Fruit fly (Drosophila melanogaster) whole organism, embryonic: ENCODE data around the gene Cyfip.

Source experiments
- CG10274 ChIP-seq: fragments of 200-800 bp; sonication (Bioruptor generic); optimal IDR thresholded peaks from 3 replicates; lab custom pipeline; 2017; ENCODE audit warnings: missing biosample characterization, mild to moderate bottlenecking, missing genetic modification characterization
- CG11085 ChIP-seq: fragments of 200-800 bp; sonication (Bioruptor generic); IDR thresholded peaks from 2 replicates; pipeline ENCODE4 v1.3.6; 2022; ENCODE audit warnings: missing biosample characterization, missing genetic modification characterization
- CG12071 ChIP-seq: fragments of 200-800 bp; sonication (Bioruptor generic); optimal IDR thresholded peaks from 3 replicates; lab custom pipeline; 2018; ENCODE audit warnings: missing biosample characterization, mild to moderate bottlenecking, missing genetic modification characterization
- CG12219 ChIP-seq: fragments of 200-800 bp; sonication (Bioruptor generic); optimal IDR thresholded peaks from 3 replicates; lab custom pipeline; 2018; ENCODE audit warnings: missing biosample characterization, mild to moderate bottlenecking, missing genetic modification characterization
- CG14860 ChIP-seq: fragments of 200-800 bp; sonication (Bioruptor generic); IDR thresholded peaks from 3 replicates; pipeline ENCODE4 v1.3.6; 2022; ENCODE audit warnings: missing biosample characterization, missing genetic modification characterization; ENCODE audit not compliant: partially characterized antibody
- CG15696 ChIP-seq: fragments of 200-800 bp; sonication (Bioruptor generic); optimal IDR thresholded peaks from 2 replicates; lab custom pipeline; 2019; ENCODE audit warnings: missing biosample characterization, mild to moderate bottlenecking, missing genetic modification characterization, moderate library complexity
- CG1647 ChIP-seq: fragments of 200-800 bp; sonication (Bioruptor generic); optimal IDR thresholded peaks from 3 replicates; lab custom pipeline; 2016; ENCODE audit warnings: missing biosample characterization, missing genetic modification characterization
- CG16863 ChIP-seq: fragments of 200-800 bp; sonication (Bioruptor generic); optimal IDR thresholded peaks from 3 replicates; lab custom pipeline; 2016; ENCODE audit warnings: missing biosample characterization, missing genetic modification characterization
- CG17829 ChIP-seq: fragments of 200-800 bp; optimal IDR thresholded peaks from 2 replicates; lab custom pipeline; 2019; ENCODE audit warnings: missing biosample characterization, mild to moderate bottlenecking, missing genetic modification characterization, moderate library complexity
- CG2120 ChIP-seq: fragments of 200-800 bp; sonication (Bioruptor generic); optimal IDR thresholded peaks from 3 replicates; lab custom pipeline; 2016; ENCODE audit warnings: missing biosample characterization, missing genetic modification characterization
- CG2678 ChIP-seq: fragments of 200-800 bp; sonication (Bioruptor generic); optimal IDR thresholded peaks from 3 replicates; lab custom pipeline; 2019; ENCODE audit warnings: missing biosample characterization, mild to moderate bottlenecking, missing genetic modification characterization, moderate library complexity
- CG2712 ChIP-seq: fragments of 200-800 bp; optimal IDR thresholded peaks from 3 replicates; lab custom pipeline; 2019; ENCODE audit warnings: missing biosample characterization, mild to moderate bottlenecking, missing genetic modification characterization, moderate library complexity
- CG30403 ChIP-seq: fragments of 200-800 bp; sonication (Bioruptor generic); optimal IDR thresholded peaks from 3 replicates; lab custom pipeline; 2016; ENCODE audit warnings: missing biosample characterization, missing genetic modification characterization
- CG31388 ChIP-seq: fragments of 200-800 bp; sonication (Bioruptor generic); optimal IDR thresholded peaks from 2 replicates; lab custom pipeline; 2016; ENCODE audit warnings: missing biosample characterization, missing genetic modification characterization
- CG34376 ChIP-seq: fragments of 200-800 bp; sonication (Bioruptor generic); optimal IDR thresholded peaks from 2 replicates; lab custom pipeline; 2018; ENCODE audit warnings: missing biosample characterization, mild to moderate bottlenecking, missing genetic modification characterization
- CG4707 ChIP-seq: fragments of 200-800 bp; sonication (Bioruptor generic); optimal IDR thresholded peaks from 2 replicates; lab custom pipeline; 2018; ENCODE audit warnings: missing biosample characterization, mild to moderate bottlenecking, missing genetic modification characterization, moderate library complexity
- CG7786 ChIP-seq: fragments of 200-800 bp; sonication (Bioruptor generic); optimal IDR thresholded peaks from 2 replicates; lab custom pipeline; 2016; ENCODE audit warnings: missing biosample characterization, missing genetic modification characterization
- CG7963 ChIP-seq: fragments of 200-800 bp; sonication (Bioruptor generic); IDR thresholded peaks from 3 replicates; pipeline ENCODE4 v1.3.6; 2022; ENCODE audit warnings: missing biosample characterization, missing genetic modification characterization; ENCODE audit not compliant: partially characterized antibody
- CG8281 ChIP-seq: fragments of 200-800 bp; sonication (Bioruptor generic); optimal IDR thresholded peaks from 2 replicates; lab custom pipeline; 2018; ENCODE audit warnings: missing biosample characterization, mild to moderate bottlenecking, missing genetic modification characterization, moderate library complexity
- CG8924 ChIP-seq: fragments of 200-800 bp; optimal IDR thresholded peaks from 3 replicates; lab custom pipeline; 2019; ENCODE audit warnings: missing biosample characterization, mild to moderate bottlenecking, missing genetic modification characterization, moderate library complexity
- CG9817 ChIP-seq: fragments of 200-800 bp; sonication (Bioruptor generic); optimal IDR thresholded peaks from 2 replicates; lab custom pipeline; 2018; ENCODE audit warnings: missing biosample characterization, mild to moderate bottlenecking, missing genetic modification characterization, moderate library complexity
- CTCF ChIP-seq: fragments of 200-800 bp; sonication (Bioruptor generic); optimal IDR thresholded peaks from 2 replicates; lab custom pipeline; 2017; ENCODE audit warnings: missing biosample characterization, mild to moderate bottlenecking, missing genetic modification characterization, moderate library complexity
- Deaf1 ChIP-seq: fragments of 200-800 bp; optimal IDR thresholded peaks from 3 replicates; lab custom pipeline; 2019; ENCODE audit warnings: missing biosample characterization, mild to moderate bottlenecking, missing genetic modification characterization, moderate library complexity
- E2f1 ChIP-seq: fragments of 200-800 bp; sonication (Bioruptor generic); IDR thresholded peaks from 2 replicates; pipeline ENCODE4 v1.3.6; 2022; ENCODE audit warnings: missing biosample characterization, missing genetic modification characterization
- ERR ChIP-seq: fragments of 200-800 bp; sonication (Bioruptor generic); optimal IDR thresholded peaks from 2 replicates; lab custom pipeline; 2016; ENCODE audit warnings: missing biosample characterization, missing genetic modification characterization
- Gug ChIP-seq: fragments of 200-800 bp; sonication (Bioruptor generic); IDR thresholded peaks from 4 replicates; pipeline ENCODE4 v1.3.6; 2022; ENCODE audit warnings: missing biosample characterization, missing genetic modification characterization
- Hmr ChIP-seq: fragments of 200-800 bp; sonication (Bioruptor generic); optimal IDR thresholded peaks from 3 replicates; lab custom pipeline; 2017; ENCODE audit warnings: mild to moderate bottlenecking, missing biosample characterization, missing genetic modification reagents, missing genetic modification characterization
- Nf-YA ChIP-seq: fragments of 200-800 bp; sonication (Bioruptor generic); IDR thresholded peaks from 2 replicates; pipeline ENCODE4 v1.3.6; 2022; ENCODE audit warnings: missing biosample characterization, missing genetic modification characterization
- Nf-YB ChIP-seq: fragments of 200-800 bp; sonication (Bioruptor generic); optimal IDR thresholded peaks from 3 replicates; lab custom pipeline; 2019; ENCODE audit warnings: missing biosample characterization, mild to moderate bottlenecking, missing genetic modification characterization, moderate library complexity
- NfI ChIP-seq: fragments of 200-800 bp; sonication (Bioruptor generic); optimal IDR thresholded peaks from 3 replicates; lab custom pipeline; 2018; ENCODE audit warnings: missing biosample characterization, mild to moderate bottlenecking, missing genetic modification characterization, moderate library complexity
- Sry-β ChIP-seq: fragments of 200-800 bp; sonication (Bioruptor generic); optimal IDR thresholded peaks from 2 replicates; lab custom pipeline; 2018; ENCODE audit warnings: missing biosample characterization, mild to moderate bottlenecking, missing genetic modification characterization, moderate library complexity
- Sry-δ ChIP-seq: fragments of 200-800 bp; sonication (Bioruptor generic); optimal IDR thresholded peaks from 2 replicates; lab custom pipeline; 2016; ENCODE audit warnings: missing biosample characterization, missing genetic modification characterization
- abd-A ChIP-seq: fragments of 200-800 bp; sonication (Bioruptor generic); optimal IDR thresholded peaks from 3 replicates; lab custom pipeline; 2019; ENCODE audit warnings: missing biosample characterization, mild to moderate bottlenecking, missing genetic modification characterization, moderate library complexity
- bab2 ChIP-seq: fragments of 200-800 bp; sonication (Bioruptor generic); optimal IDR thresholded peaks from 2 replicates; lab custom pipeline; 2016; ENCODE audit warnings: missing biosample characterization, missing genetic modification characterization
- cato ChIP-seq: fragments of 200-800 bp; sonication (Bioruptor generic); optimal IDR thresholded peaks from 2 replicates; lab custom pipeline; 2016; ENCODE audit warnings: missing biosample characterization, missing genetic modification characterization, borderline replicate concordance
- crol ChIP-seq: fragments of 200-800 bp; sonication (Bioruptor generic); IDR thresholded peaks from 2 replicates; pipeline ENCODE4 v1.3.6; 2022; ENCODE audit warnings: missing biosample characterization, missing genetic modification characterization
- dan ChIP-seq: fragments of 200-800 bp; sonication (Bioruptor generic); IDR thresholded peaks from 2 replicates; pipeline ENCODE4 v1.3.6; 2022; ENCODE audit warnings: missing biosample characterization, missing genetic modification characterization
- gcm ChIP-seq: fragments of 200-800 bp; sonication (Bioruptor generic); optimal IDR thresholded peaks from 2 replicates; lab custom pipeline; 2019; ENCODE audit warnings: missing biosample characterization, mild to moderate bottlenecking, missing genetic modification characterization, moderate library complexity
- grau ChIP-seq: fragments of 200-800 bp; optimal IDR thresholded peaks from 3 replicates; lab custom pipeline; 2019; ENCODE audit warnings: missing biosample characterization, mild to moderate bottlenecking, missing genetic modification characterization, moderate library complexity
- gsb-n ChIP-seq: fragments of 200-800 bp; sonication (Bioruptor generic); optimal IDR thresholded peaks from 3 replicates; lab custom pipeline; 2018; ENCODE audit warnings: missing biosample characterization, mild to moderate bottlenecking, missing genetic modification characterization
- lab ChIP-seq: fragments of 200-800 bp; sonication (Bioruptor generic); optimal IDR thresholded peaks from 3 replicates; lab custom pipeline; 2017; ENCODE audit warnings: missing biosample characterization, missing genetic modification characterization, mild to moderate bottlenecking, moderate library complexity, missing genetic modification reagents
- luna ChIP-seq: fragments of 200-800 bp; sonication (Bioruptor generic); optimal IDR thresholded peaks from 2 replicates; lab custom pipeline; 2016; ENCODE audit warnings: missing biosample characterization, missing genetic modification characterization
- mam ChIP-seq: fragments of 200-800 bp; sonication (Bioruptor generic); optimal IDR thresholded peaks from 3 replicates; lab custom pipeline; 2016; ENCODE audit warnings: missing biosample characterization, missing genetic modification characterization
- oc ChIP-seq: fragments of 200-800 bp; sonication (Bioruptor generic); optimal IDR thresholded peaks from 2 replicates; lab custom pipeline; 2018; ENCODE audit warnings: missing biosample characterization, mild to moderate bottlenecking, missing genetic modification characterization, moderate library complexity
- p53 ChIP-seq: fragments of 200-800 bp; sonication (Bioruptor generic); optimal IDR thresholded peaks from 2 replicates; lab custom pipeline; 2016; ENCODE audit warnings: missing biosample characterization, missing genetic modification characterization
- pum ChIP-seq: fragments of 200-800 bp; sonication (Bioruptor generic); optimal IDR thresholded peaks from 2 replicates; lab custom pipeline; 2016; ENCODE audit warnings: missing biosample characterization, missing genetic modification characterization
- rib ChIP-seq: fragments of 200-800 bp; sonication (Bioruptor generic); IDR thresholded peaks from 2 replicates; pipeline ENCODE4 v1.3.6; 2022; ENCODE audit warnings: missing biosample characterization, missing genetic modification characterization
- tin ChIP-seq: fragments of 200-800 bp; sonication (Bioruptor generic); optimal IDR thresholded peaks from 3 replicates; lab custom pipeline; 2016; ENCODE audit warnings: missing biosample characterization, missing genetic modification characterization
- tio ChIP-seq: fragments of 200-800 bp; sonication (Bioruptor generic); optimal IDR thresholded peaks from 2 replicates; lab custom pipeline; 2017; ENCODE audit warnings: missing biosample characterization, missing genetic modification characterization, inconsistent platforms
- usp ChIP-seq: fragments of >200 bp; optimal IDR thresholded peaks from 2 replicates; lab custom pipeline; 2017; ENCODE audit warnings: missing biosample characterization, missing genetic modification characterization

The Cyfip gene

DNA sequence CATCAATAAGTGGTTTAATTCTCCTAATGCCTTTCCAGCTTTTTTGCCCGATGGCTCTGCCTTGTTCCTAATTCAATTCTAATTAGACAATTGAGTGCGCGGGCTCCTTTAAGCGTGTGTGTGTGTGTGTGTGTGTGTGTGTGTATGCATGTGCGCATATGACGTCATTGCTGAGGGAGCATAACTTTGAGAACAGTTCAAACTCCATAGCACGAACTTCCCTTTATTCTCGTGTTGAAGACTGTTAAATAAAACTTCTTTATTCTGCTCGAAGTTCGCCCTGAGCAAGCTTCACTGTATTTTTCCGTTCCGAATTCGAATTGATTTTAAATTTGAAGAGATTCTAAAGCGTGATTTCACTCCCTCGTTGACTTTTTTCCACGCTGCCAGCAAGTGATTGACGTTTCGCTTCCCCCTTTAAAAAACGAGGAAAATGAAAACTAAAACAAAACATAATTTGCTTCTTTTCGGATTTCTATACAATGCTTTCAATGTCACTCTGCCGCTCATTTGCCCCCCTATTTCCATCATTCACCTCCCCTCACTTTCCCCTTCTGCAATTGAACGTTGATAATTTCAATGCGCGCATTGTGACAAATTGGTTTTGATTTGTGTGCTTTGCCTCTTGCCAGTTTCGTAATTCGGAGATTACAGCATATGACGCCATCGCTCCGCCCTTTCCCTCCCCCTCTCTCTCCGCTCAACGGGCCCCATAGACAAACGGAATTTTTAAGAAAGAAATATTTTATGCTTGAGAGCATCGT lies 40.6 kb upstream of the Cyfip start (continued):
- TF ChIP-seq CG14860 (no peak), CG31388 (GFP tag; lab: Kevin White, UChicago) (no peak), lab (GFP tag; lab: Kevin White, UChicago) (peak; percentile 45), Sry-δ (no peak), crol (GFP tag; lab: Robert Waterston, UW) (no peak), CG11085 (GFP tag; lab: Robert Waterston, UW) (no peak), ERR (GFP tag; lab: Kevin White, UChicago) (no peak), Gug (GFP tag; lab: Robert Waterston, UW) (peak; percentile 54; the same call in 1 of the 4 replicates), Nf-YB (GFP tag; lab: Kevin White, UChicago) (no peak), CG2120 (peak; percentile 61), CG30403 (GFP tag; lab: Kevin White, UChicago) (peak; percentile 1), CG17829 (tag; lab: Kevin White, UChicago) (peak; percentile 9), abd-A (peak; percentile 30), Deaf1 (no peak), CG7786 (GFP tag; lab: Kevin White, UChicago) (peak; percentile 35), grau (tag; lab: Kevin White, UChicago) (peak; percentile 95), CG1647 (GFP tag; lab: Kevin White, UChicago) (no peak), luna (GFP tag; lab: Kevin White, UChicago) (no peak), gsb-n (tag; lab: Kevin White, UChicago) (no peak), gcm (GFP tag; lab: Kevin White, UChicago) (peak; percentile 2), CG34376 (GFP tag; lab: Kevin White, UChicago) (peak; percentile 63), CG9817 (tag; lab: Kevin White, UChicago) (peak; percentile 46), mam (no peak), CTCF (no peak), NfI (GFP tag; lab: Kevin White, UChicago) (peak; percentile 27), tin (GFP tag; lab: Kevin White, UChicago) (peak; percentile 16), cato (GFP tag; lab: Kevin White, UChicago) (no peak), CG2712 (tag; lab: Kevin White, UChicago) (peak; percentile 6), CG4707 (no peak), CG12219 (peak; percentile 1), Sry-β (GFP tag; lab: Kevin White, UChicago) (no peak), CG8924 (tag; lab: Kevin White, UChicago) (peak; percentile 14), Nf-YA (GFP tag; lab: Robert Waterston, UW) (no peak), oc (tag; lab: Kevin White, UChicago) (peak; percentile 77), CG10274 (GFP tag; lab: Kevin White, UChicago) (no peak), CG16863 (GFP tag; lab: Kevin White, UChicago) (no peak), CG8281 (tag; lab: Kevin White, UChicago) (peak; percentile 41), CG7963 (no peak), E2f1 (GFP tag; lab: Robert Waterston, UW) (no peak), Hmr (GFP tag; lab: Kevin White, UChicago) (peak; percentile 20), CG12071 (GFP tag; lab: Kevin White, UChicago) (no peak), usp (GFP tag; lab: Kevin White, UChicago) (no peak), p53 (GFP tag; lab: Kevin White, UChicago) (no peak), pum (GFP tag; lab: Kevin White, UChicago) (peak; percentile 33), CG15696 (peak; percentile 7), tio (no peak), rib (GFP tag; lab: Robert Waterston, UW) (no peak), bab2 (GFP tag; lab: Kevin White, UChicago) (no peak), CG2678 (tag; lab: Kevin White, UChicago) (peak; percentile 43), dan (GFP tag; lab: Robert Waterston, UW) (no peak)
